Worm (Caenorhabditis elegans) whole organism, L1 larva: Measurements from ENCODE around the gene Y47D7A.17.

Source experiments
- Y116A8C.19 ChIP-seq: sonication (generic microtip); optimal IDR thresholded peaks from 2 replicates; lab custom pipeline; 2016; ENCODE audit warnings: missing compliant biosample characterization, missing genetic modification characterization, borderline replicate concordance
- aha-1 ChIP-seq: fragments of 150-350 bp; optimal IDR thresholded peaks from 2 replicates; lab custom pipeline; 2014; ENCODE audit warnings: missing biosample characterization, missing genetic modification characterization
- ama-1 ChIP-seq: fragments of 150-350 bp; optimal IDR thresholded peaks from 2 replicates; lab custom pipeline; 2014
- blmp-1 ChIP-seq: fragments of 150-350 bp; optimal IDR thresholded peaks from 2 replicates; lab custom pipeline; 2014; ENCODE audit warnings: missing biosample characterization, missing genetic modification characterization
- ceh-82 ChIP-seq, 3 experiments: fragments of 150-350 bp in 1 of 3; sonication (generic microtip) in 2 of 3; optimal IDR thresholded peaks; 2 replicates each; lab custom pipeline; 2014 to 2017; ENCODE audit warnings: missing biosample characterization in 3 of 3, missing genetic modification characterization in 3 of 3
- ceh-88 ChIP-seq: fragments of 200-800 bp; sonication (Bioruptor generic); IDR thresholded peaks from 2 replicates; pipeline ENCODE4 v1.3.6; 2022; ENCODE audit warnings: missing genetic modification characterization, missing compliant biosample characterization
- dpl-1 ChIP-seq, 3 experiments: fragments of 150-350 bp in 2 of 3; sonication (generic microtip) in 1 of 3; optimal IDR thresholded peaks; 2 replicates each; lab custom pipeline; 2014 to 2017; ENCODE audit warnings: missing biosample characterization in 3 of 3, missing genetic modification characterization in 3 of 3, missing genetic modification reagents in 3 of 3
- dsc-1 ChIP-seq: sonication (generic microtip); optimal IDR thresholded peaks from 2 replicates; lab custom pipeline; 2016; ENCODE audit warnings: mild to moderate bottlenecking, missing genetic modification characterization, missing compliant biosample characterization
- egl-13 ChIP-seq: sonication (generic microtip); optimal IDR thresholded peaks from 2 replicates; lab custom pipeline; 2016; ENCODE audit warnings: missing genotype, missing genetic modification reagents, missing genetic modification characterization, missing compliant biosample characterization
- elt-2 ChIP-seq: sonication (generic microtip); optimal IDR thresholded peaks from 2 replicates; lab custom pipeline; 2016; ENCODE audit warnings: missing genetic modification characterization, mild to moderate bottlenecking, inconsistent platforms, missing compliant biosample characterization, missing genetic modification reagents
- fkh-4 ChIP-seq: sonication (generic microtip); optimal IDR thresholded peaks from 2 replicates; lab custom pipeline; 2016; ENCODE audit warnings: missing compliant biosample characterization, missing genetic modification characterization, borderline replicate concordance
- fkh-8 ChIP-seq: sonication (generic microtip); optimal IDR thresholded peaks from 2 replicates; lab custom pipeline; 2016; ENCODE audit warnings: mild to moderate bottlenecking, missing genetic modification characterization, missing compliant biosample characterization
- hlh-17 ChIP-seq: fragments of 200-800 bp; sonication (Bioruptor generic); optimal IDR thresholded peaks from 2 replicates; lab custom pipeline; 2018; ENCODE audit warnings: missing genetic modification characterization, mild to moderate bottlenecking, missing compliant biosample characterization, moderate library complexity, borderline replicate concordance
- jun-1 ChIP-seq: fragments of 150-350 bp; optimal IDR thresholded peaks from 2 replicates; lab custom pipeline; 2014; ENCODE audit warnings: missing biosample characterization, missing genetic modification reagents, missing genetic modification characterization
- lin-13 ChIP-seq: fragments of 150-350 bp; optimal IDR thresholded peaks from 2 replicates; lab custom pipeline; 2014; ENCODE audit warnings: missing biosample characterization, missing genetic modification reagents, missing genetic modification characterization
- lin-14 ChIP-seq: fragments of 200-800 bp; sonication (Bioruptor generic); optimal IDR thresholded peaks from 2 replicates; lab custom pipeline; 2018; ENCODE audit warnings: mild to moderate bottlenecking, missing genetic modification characterization, moderate library complexity, missing compliant biosample characterization
- lin-15B ChIP-seq: fragments of 150-350 bp; sonication (generic microtip); optimal IDR thresholded peaks from 3 replicates; lab custom pipeline; 2014; ENCODE audit warnings: missing biosample characterization, missing genetic modification characterization
- lir-3 ChIP-seq: sonication (generic microtip); optimal IDR thresholded peaks from 2 replicates; lab custom pipeline; 2016; ENCODE audit warnings: mild to moderate bottlenecking, missing genetic modification characterization, moderate library complexity, missing compliant biosample characterization; ENCODE audit not compliant: poor library complexity
- lsy-2 ChIP-seq, 2 experiments: fragments of 150-350 bp; optimal IDR thresholded peaks; 2 replicates each; lab custom pipeline; 2014; ENCODE audit warnings: missing biosample characterization in 2 of 2, missing genetic modification characterization in 2 of 2
- nhr-11 ChIP-seq: fragments of 150-350 bp; optimal IDR thresholded peaks from 2 replicates; lab custom pipeline; 2014; ENCODE audit warnings: missing biosample characterization, missing genetic modification characterization
- nhr-12 ChIP-seq: sonication (generic microtip); optimal IDR thresholded peaks from 2 replicates; lab custom pipeline; 2017; ENCODE audit warnings: missing biosample characterization, missing genetic modification characterization
- nhr-71 ChIP-seq: sonication (generic microtip); optimal IDR thresholded peaks from 2 replicates; lab custom pipeline; 2016; ENCODE audit warnings: mild to moderate bottlenecking, missing genetic modification characterization, moderate library complexity, missing compliant biosample characterization
- nhr-84 ChIP-seq: sonication (generic microtip); optimal IDR thresholded peaks from 2 replicates; lab custom pipeline; 2017; ENCODE audit warnings: missing biosample characterization, missing genetic modification characterization
- nhr-90 ChIP-seq: sonication (generic microtip); optimal IDR thresholded peaks from 2 replicates; lab custom pipeline; 2016; ENCODE audit warnings: mild to moderate bottlenecking, missing genetic modification characterization, missing compliant biosample characterization; ENCODE audit not compliant: poor library complexity
- pag-3 ChIP-seq: sonication (generic microtip); optimal IDR thresholded peaks from 2 replicates; lab custom pipeline; 2017; ENCODE audit warnings: missing genetic modification characterization, mild to moderate bottlenecking, missing compliant biosample characterization, antibody characterized with exemption, borderline replicate concordance; ENCODE audit not compliant: insufficient read depth
- pqm-1 ChIP-seq: sonication (generic microtip); optimal IDR thresholded peaks from 3 replicates; lab custom pipeline; 2017; ENCODE audit warnings: missing biosample characterization, missing genetic modification characterization
- skn-1 ChIP-seq: fragments of 150-350 bp; optimal IDR thresholded peaks from 2 replicates; lab custom pipeline; 2014; ENCODE audit warnings: missing biosample characterization, missing genetic modification characterization
- snu-23 ChIP-seq: sonication (generic microtip); optimal IDR thresholded peaks from 2 replicates; lab custom pipeline; 2016; ENCODE audit warnings: missing genetic modification characterization, missing compliant biosample characterization
- sptf-1 ChIP-seq: fragments of 150-350 bp; optimal IDR thresholded peaks from 2 replicates; lab custom pipeline; 2014; ENCODE audit warnings: missing biosample characterization, missing genetic modification characterization
- tbx-2 ChIP-seq: sonication (generic microtip); optimal IDR thresholded peaks from 2 replicates; lab custom pipeline; 2016; ENCODE audit warnings: missing genetic modification characterization, missing compliant biosample characterization
- unc-86 ChIP-seq: sonication (generic microtip); optimal IDR thresholded peaks from 2 replicates; lab custom pipeline; 2016; ENCODE audit warnings: missing genetic modification characterization, missing compliant biosample characterization
- zag-1 ChIP-seq: fragments of 150-350 bp; optimal IDR thresholded peaks from 2 replicates; lab custom pipeline; 2014; ENCODE audit warnings: missing biosample characterization, missing genetic modification characterization
- zip-4 ChIP-seq: fragments of 200-800 bp; sonication (Bioruptor generic); optimal IDR thresholded peaks from 2 replicates; lab custom pipeline; 2018; ENCODE audit warnings: mild to moderate bottlenecking, missing genetic modification characterization, moderate library complexity, missing compliant biosample characterization

Gene Y47D7A.17

ce11 chrV:4428202-4428601 is 16.6 kb upstream of the Y47D7A.17 start, which contains the start of gene Y47D7A.11:
Gene Y47D7A.11, minus strand, starts transcription at chrV:4428302.
- TF ChIP-seq dpl-1 (GFP tag; optimal IDR thresholded peaks at IDR 0.05; lab: Kevin White, UChicago) = no peak
- no peak for TF ChIP-seq snu-23 (GFP tag; lab: Kevin White, UChicago)
- TF ChIP-seq fkh-4 (tag; lab: Kevin White, UChicago) = no peak
- no peak for TF ChIP-seq Y116A8C.19 (tag; lab: Kevin White, UChicago)
- TF ChIP-seq lir-3 (tag; lab: Kevin White, UChicago) = no peak
- no peak for TF ChIP-seq nhr-11 (tag; lab: Kevin White, UChicago)
- TF ChIP-seq nhr-71 (tag; lab: Kevin White, UChicago) = no peak
- no peak for TF ChIP-seq lin-14 (GFP tag; lab: Kevin White, UChicago)
- TF ChIP-seq dsc-1 (tag; lab: Kevin White, UChicago) = no peak
- no peak for TF ChIP-seq aha-1
- TF ChIP-seq nhr-90 (tag; lab: Kevin White, UChicago) = no peak
- no peak for TF ChIP-seq ceh-88 (GFP tag; lab: Robert Waterston, UW)
- TF ChIP-seq lsy-2 (tag; optimal IDR thresholded peaks at IDR 0.05; lab: Kevin White, UChicago) = no peak
- TF ChIP-seq ceh-82 (tag; optimal IDR thresholded peaks at IDR 0.05; lab: Kevin White, UChicago) = no peak
- TF ChIP-seq, all 84 proteins: peak for 0

DNA sequence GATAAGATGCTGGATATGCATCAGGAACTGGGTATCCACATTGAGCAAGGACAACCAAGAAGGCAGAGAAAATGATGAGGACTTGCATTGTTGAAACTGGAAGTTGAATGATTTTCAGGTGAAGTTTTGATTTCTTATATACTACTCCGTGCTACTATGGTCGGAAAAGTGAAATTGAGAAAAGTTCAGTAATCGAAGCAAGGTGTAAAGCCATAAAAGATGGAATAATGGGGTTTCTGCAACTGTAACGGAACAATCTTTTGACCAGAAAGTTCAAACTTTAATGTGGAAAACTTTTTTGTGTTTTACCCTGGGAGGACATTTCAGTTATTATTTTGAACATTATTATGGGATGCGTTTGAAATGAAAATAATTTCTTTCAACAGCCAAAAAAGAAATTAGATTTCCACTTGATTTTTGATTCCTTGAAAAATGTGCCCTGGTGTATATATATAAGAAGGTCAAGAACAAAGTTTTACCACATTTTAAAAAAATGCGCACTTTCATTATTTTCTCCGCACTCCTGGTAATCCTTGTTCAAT is 12.3 kb upstream of the Y47D7A.17 start, which contains the start of the genes Y47D7A.9 and Y47D7A.19:
TSS of gene Y47D7A.9 (minus strand) at position 101 of the 542 bp plus-strand sequence.
TSS of gene Y47D7A.19 (plus strand) at position 492 of the 542 bp plus-strand sequence.
- TF ChIP-seq fkh-8 (tag; lab: Kevin White, UChicago) (no peak), lin-13 (GFP tag; lab: Kevin White, UChicago) (no peak), snu-23 (GFP tag; lab: Kevin White, UChicago) (no peak), tbx-2 (tag; lab: Kevin White, UChicago) (no peak), elt-2 (tag; lab: Kevin White, UChicago) (no peak), skn-1 (tag; lab: Kevin White, UChicago) (no peak), blmp-1 (tag; lab: Kevin White, UChicago) (no peak), pqm-1 (tag; lab: Kevin White, UChicago) (no peak)

DNA sequence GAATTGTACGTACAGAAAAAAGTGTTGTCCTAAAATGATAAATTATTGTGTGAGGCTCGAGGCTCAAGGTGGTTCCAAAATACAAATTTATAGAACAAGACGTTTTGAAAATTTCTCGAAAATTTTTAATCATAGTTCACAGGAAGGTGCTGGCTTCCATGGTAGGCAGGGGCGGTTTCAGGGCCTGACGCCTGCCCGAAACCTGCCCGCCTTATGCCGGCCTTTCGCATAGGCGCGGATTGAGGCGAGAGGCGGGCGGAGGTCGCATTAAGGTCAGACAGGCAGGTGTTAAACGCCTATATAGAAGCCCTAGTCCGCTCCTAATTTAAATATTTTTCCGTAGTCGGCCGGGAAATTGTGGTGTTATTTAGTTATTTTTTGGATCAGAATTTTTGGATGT is 11.5 kb upstream of the Y47D7A.17 start:
- TF ChIP-seq zag-1 (tag; lab: Kevin White, UChicago) (no peak), nhr-84 (tag; lab: Kevin White, UChicago) (no peak), ama-1 (lab: Kevin White, UChicago) (no peak), nhr-12 (tag; lab: Kevin White, UChicago) (no peak), unc-86 (tag; lab: Kevin White, UChicago) (no peak), snu-23 (GFP tag; lab: Kevin White, UChicago) (no peak), pqm-1 (tag; lab: Kevin White, UChicago) (no peak)

- TF ChIP-seq jun-1 (tag; lab: Kevin White, UChicago) (no peak), nhr-84 (tag; lab: Kevin White, UChicago) (no peak), zip-4 (no peak), pag-3 (tag; lab: Kevin White, UChicago) (no peak), sptf-1 (tag; lab: Kevin White, UChicago) (no peak), hlh-17 (GFP tag; lab: Kevin White, UChicago) (no peak), lin-15B (tag; lab: Kevin White, UChicago) (no peak), egl-13 (tag; lab: Kevin White, UChicago) (no peak)
These were observed 10.5 kb upstream of the Y47D7A.17 start, which contains the start of gene skr-7 for ce11 chrV:4422127-4422526. Gene skr-7, plus strand, starts transcription at chrV:4422427.
